Worm (Caenorhabditis elegans) whole organism, young adult: ENCODE data around the gene pqn-36.

Source experiments
- nfya-1 ChIP-seq: sonication (generic microtip); optimal IDR thresholded peaks from 2 replicates; lab custom pipeline; 2017; ENCODE audit warnings: antibody characterized with exemption, missing compliant biosample characterization, missing genetic modification characterization, borderline replicate concordance; ENCODE audit not compliant: insufficient read depth

The pqn-36 gene

ce11 chrX:15362152-15362922 is 53.0 kb downstream of the pqn-36 start (continued):
- no peak for TF ChIP-seq nfya-1 (tag; lab: Kevin White, UChicago)
